Fruit fly (Drosophila melanogaster) whole organism, embryonic: ENCODE data around the gene CG13012.

ENCODE experiments used
- Adf1 ChIP-seq: fragments of 200-800 bp; sonication (Bioruptor generic); IDR thresholded peaks from 2 replicates; pipeline ENCODE4 v1.3.6; 2022; ENCODE audit warnings: missing biosample characterization, missing genetic modification characterization
- CG12769 ChIP-seq: fragments of 200-800 bp; sonication (Bioruptor generic); optimal IDR thresholded peaks from 2 replicates; lab custom pipeline; 2019; ENCODE audit warnings: missing biosample characterization, mild to moderate bottlenecking, missing genetic modification characterization, moderate library complexity
- CG12942 ChIP-seq: fragments of 200-800 bp; sonication (Bioruptor generic); optimal IDR thresholded peaks from 3 replicates; lab custom pipeline; 2016; ENCODE audit warnings: missing biosample characterization, missing genetic modification characterization
- CG1603 ChIP-seq: fragments of 200-800 bp; sonication (Bioruptor generic); optimal IDR thresholded peaks from 2 replicates; lab custom pipeline; 2019; ENCODE audit warnings: missing biosample characterization, mild to moderate bottlenecking, missing genetic modification characterization, moderate library complexity
- CG16863 ChIP-seq: fragments of 200-800 bp; sonication (Bioruptor generic); optimal IDR thresholded peaks from 3 replicates; lab custom pipeline; 2016; ENCODE audit warnings: missing biosample characterization, missing genetic modification characterization
- CG17912 ChIP-seq: fragments of 200-800 bp; sonication (Bioruptor generic); optimal IDR thresholded peaks from 2 replicates; lab custom pipeline; 2018; ENCODE audit warnings: missing biosample characterization, mild to moderate bottlenecking, missing genetic modification characterization
- CG18011 ChIP-seq: fragments of 200-800 bp; sonication (Bioruptor generic); optimal IDR thresholded peaks from 2 replicates; lab custom pipeline; 2017; ENCODE audit warnings: missing biosample characterization, missing genetic modification characterization, mild to moderate bottlenecking, moderate library complexity, missing genotype
- CG18476 ChIP-seq: fragments of 200-800 bp; sonication (Bioruptor generic); optimal IDR thresholded peaks from 2 replicates; lab custom pipeline; 2016; ENCODE audit warnings: missing biosample characterization, mild to moderate bottlenecking, missing genetic modification characterization
- CG31224 ChIP-seq: fragments of 200-800 bp; sonication (Bioruptor generic); IDR thresholded peaks from 2 replicates; pipeline ENCODE4 v1.3.6; 2022; ENCODE audit warnings: missing biosample characterization, missing genetic modification characterization
- CG4360 ChIP-seq: fragments of 200-800 bp; sonication (Bioruptor generic); IDR thresholded peaks from 2 replicates; pipeline ENCODE4 v1.3.6; 2022; ENCODE audit warnings: missing biosample characterization, missing genetic modification characterization
- CG4404 ChIP-seq: fragments of 200-800 bp; sonication (Bioruptor generic); IDR thresholded peaks from 2 replicates; pipeline ENCODE4 v1.3.6; 2022; ENCODE audit warnings: missing biosample characterization, missing genetic modification characterization
- CG7556 ChIP-seq: fragments of 200-800 bp; sonication (Bioruptor generic); optimal IDR thresholded peaks from 2 replicates; lab custom pipeline; 2017; ENCODE audit warnings: missing biosample characterization, mild to moderate bottlenecking, missing genetic modification characterization
- CG7963 ChIP-seq: fragments of 200-800 bp; sonication (Bioruptor generic); IDR thresholded peaks from 3 replicates; pipeline ENCODE4 v1.3.6; 2022; ENCODE audit warnings: missing biosample characterization, missing genetic modification characterization; ENCODE audit not compliant: partially characterized antibody
- CG8359 ChIP-seq: fragments of 200-800 bp; sonication (Bioruptor generic); optimal IDR thresholded peaks from 2 replicates; lab custom pipeline; 2017; ENCODE audit warnings: missing biosample characterization, mild to moderate bottlenecking, missing genetic modification characterization, borderline replicate concordance
- Dbx ChIP-seq: fragments of 200-800 bp; sonication (Bioruptor generic); IDR thresholded peaks from 3 replicates; pipeline ENCODE4 v1.3.6; 2022; ENCODE audit warnings: missing biosample characterization, missing genetic modification characterization
- Drgx ChIP-seq: fragments of 200-800 bp; sonication (Bioruptor generic); IDR thresholded peaks from 2 replicates; pipeline ENCODE4 v1.3.6; 2022; ENCODE audit warnings: missing biosample characterization, missing genetic modification characterization
- E2f1 ChIP-seq: fragments of 200-800 bp; sonication (Bioruptor generic); IDR thresholded peaks from 2 replicates; pipeline ENCODE4 v1.3.6; 2022; ENCODE audit warnings: missing biosample characterization, missing genetic modification characterization
- ERR ChIP-seq: fragments of 200-800 bp; sonication (Bioruptor generic); optimal IDR thresholded peaks from 2 replicates; lab custom pipeline; 2016; ENCODE audit warnings: missing biosample characterization, missing genetic modification characterization
- Fer3 ChIP-seq: fragments of 200-800 bp; sonication (Bioruptor generic); optimal IDR thresholded peaks from 2 replicates; lab custom pipeline; 2018; ENCODE audit warnings: missing biosample characterization, mild to moderate bottlenecking, missing genetic modification characterization, moderate library complexity
- Max ChIP-seq: fragments of 200-800 bp; sonication (Bioruptor generic); optimal IDR thresholded peaks from 2 replicates; lab custom pipeline; 2016; ENCODE audit warnings: missing biosample characterization, mild to moderate bottlenecking, missing genetic modification characterization
- Rfx ChIP-seq: fragments of 200-800 bp; sonication (Bioruptor generic); IDR thresholded peaks from 2 replicates; pipeline ENCODE4 v1.3.6; 2022; ENCODE audit warnings: missing biosample characterization, missing genetic modification characterization
- Six4 ChIP-seq: fragments of 200-800 bp; sonication (Bioruptor generic); optimal IDR thresholded peaks from 2 replicates; lab custom pipeline; 2016; ENCODE audit warnings: missing biosample characterization, missing genetic modification characterization
- Stat92E ChIP-seq, 3 experiments: fragments of >200 bp in 2 of 3; fragments of 200-800 bp in 1 of 3; sonication (Bioruptor generic) in 1 of 3; optimal IDR thresholded peaks; 2 replicates each; lab custom pipeline; 2017 to 2019; ENCODE audit warnings: missing biosample characterization in 3 of 3, missing genetic modification characterization in 3 of 3, mild to moderate bottlenecking in 1 of 3, moderate library complexity in 1 of 3
- TFAM ChIP-seq: fragments of 200-800 bp; sonication (Bioruptor generic); optimal IDR thresholded peaks from 2 replicates; lab custom pipeline; 2017; ENCODE audit warnings: missing biosample characterization, missing genetic modification characterization, inconsistent platforms
- Taf1 ChIP-seq: fragments of 200-800 bp; sonication (Bioruptor generic); IDR thresholded peaks from 2 replicates; pipeline ENCODE4 v1.3.6; 2022; ENCODE audit warnings: missing biosample characterization, missing genetic modification characterization
- bbx ChIP-seq: fragments of 200-800 bp; sonication (Bioruptor generic); IDR thresholded peaks from 2 replicates; pipeline ENCODE4 v1.3.6; 2022; ENCODE audit warnings: missing biosample characterization, missing genetic modification characterization; ENCODE audit not compliant: partially characterized antibody
- bigmax ChIP-seq: fragments of 200-800 bp; sonication (Bioruptor generic); optimal IDR thresholded peaks from 2 replicates; lab custom pipeline; 2018; ENCODE audit warnings: missing biosample characterization, mild to moderate bottlenecking, missing genetic modification characterization
- crp ChIP-seq, 2 experiments: fragments of 200-800 bp; sonication (Bioruptor generic); optimal IDR thresholded peaks; 2 replicates in 1 of 2; 3 replicates in 1 of 2; lab custom pipeline; 2017; ENCODE audit warnings: missing biosample characterization in 2 of 2, missing genetic modification characterization in 2 of 2, mild to moderate bottlenecking in 1 of 2, moderate library complexity in 1 of 2
- dan ChIP-seq: fragments of 200-800 bp; sonication (Bioruptor generic); IDR thresholded peaks from 2 replicates; pipeline ENCODE4 v1.3.6; 2022; ENCODE audit warnings: missing biosample characterization, missing genetic modification characterization
- fd64A ChIP-seq: fragments of 200-800 bp; sonication (Bioruptor generic); optimal IDR thresholded peaks from 3 replicates; lab custom pipeline; 2018; ENCODE audit warnings: missing biosample characterization, mild to moderate bottlenecking, missing genetic modification characterization
- fru ChIP-seq: fragments of >200 bp; optimal IDR thresholded peaks from 2 replicates; lab custom pipeline; 2017
- inv ChIP-seq: fragments of 200-800 bp; sonication (Bioruptor generic); IDR thresholded peaks from 2 replicates; pipeline ENCODE4 v1.3.6; 2022; ENCODE audit warnings: missing biosample characterization, missing genetic modification characterization; ENCODE audit not compliant: partially characterized antibody
- jumu ChIP-seq: fragments of 200-800 bp; sonication (Bioruptor generic); optimal IDR thresholded peaks from 3 replicates; lab custom pipeline; 2016; ENCODE audit warnings: missing biosample characterization, missing genetic modification characterization
- lola ChIP-seq, 3 experiments: fragments of >200 bp in 2 of 3; fragments of 200-800 bp in 1 of 3; sonication (Bioruptor generic) in 1 of 3; optimal IDR thresholded peaks; 2 replicates each; lab custom pipeline; 2017 to 2019; ENCODE audit warnings: missing biosample characterization in 3 of 3, missing genetic modification characterization in 3 of 3, mild to moderate bottlenecking in 1 of 3, moderate library complexity in 1 of 3
- mld ChIP-seq: fragments of 200-800 bp; sonication (Bioruptor generic); IDR thresholded peaks from 3 replicates; pipeline ENCODE4 v1.3.6; 2022; ENCODE audit warnings: missing biosample characterization, missing genetic modification characterization; ENCODE audit not compliant: partially characterized antibody
- nau ChIP-seq: fragments of 200-800 bp; sonication (Bioruptor generic); optimal IDR thresholded peaks from 3 replicates; lab custom pipeline; 2017; ENCODE audit warnings: missing biosample characterization, mild to moderate bottlenecking, missing genetic modification characterization, missing genetic modification reagents
- pho ChIP-seq: fragments of 200-800 bp; sonication (Bioruptor generic); optimal IDR thresholded peaks from 2 replicates; lab custom pipeline; 2016; ENCODE audit warnings: missing biosample characterization, missing genetic modification characterization
- pnt ChIP-seq: fragments of 200-800 bp; sonication (Bioruptor generic); optimal IDR thresholded peaks from 3 replicates; lab custom pipeline; 2016; ENCODE audit warnings: missing biosample characterization, missing genetic modification characterization
- pros ChIP-seq: fragments of 200-800 bp; sonication (Bioruptor generic); optimal IDR thresholded peaks from 3 replicates; lab custom pipeline; 2019; ENCODE audit warnings: missing biosample characterization, mild to moderate bottlenecking, missing genetic modification characterization, moderate library complexity
- ranshi ChIP-seq: fragments of 200-800 bp; sonication (Bioruptor generic); IDR thresholded peaks from 2 replicates; pipeline ENCODE4 v1.3.6; 2022; ENCODE audit warnings: missing biosample characterization, missing genetic modification characterization
- repo ChIP-seq: fragments of 200-800 bp; sonication (Bioruptor generic); optimal IDR thresholded peaks from 2 replicates; lab custom pipeline; 2016; ENCODE audit warnings: missing biosample characterization, missing genetic modification characterization
- rib ChIP-seq: fragments of 200-800 bp; sonication (Bioruptor generic); IDR thresholded peaks from 2 replicates; pipeline ENCODE4 v1.3.6; 2022; ENCODE audit warnings: missing biosample characterization, missing genetic modification characterization
- scrt ChIP-seq: fragments of 200-800 bp; sonication (Bioruptor generic); optimal IDR thresholded peaks from 2 replicates; lab custom pipeline; 2018; ENCODE audit warnings: missing biosample characterization, mild to moderate bottlenecking, missing genetic modification characterization, moderate library complexity
- toy ChIP-seq: fragments of 200-800 bp; sonication (Bioruptor generic); IDR thresholded peaks from 2 replicates; pipeline ENCODE4 v1.3.6; 2022; ENCODE audit warnings: missing biosample characterization, missing genetic modification characterization
- twi ChIP-seq: fragments of 200-800 bp; optimal IDR thresholded peaks from 2 replicates; lab custom pipeline; 2019; ENCODE audit warnings: missing biosample characterization, mild to moderate bottlenecking, missing genetic modification characterization, moderate library complexity
- usp ChIP-seq: fragments of >200 bp; optimal IDR thresholded peaks from 2 replicates; lab custom pipeline; 2017; ENCODE audit warnings: missing biosample characterization, missing genetic modification characterization
- vfl ChIP-seq: fragments of 200-800 bp; sonication (Bioruptor generic); optimal IDR thresholded peaks from 2 replicates; lab custom pipeline; 2016; ENCODE audit warnings: missing biosample characterization, missing genetic modification characterization
- zen2 ChIP-seq: fragments of 200-800 bp; sonication (Bioruptor generic); IDR thresholded peaks from 3 replicates; pipeline ENCODE4 v1.3.6; 2022; ENCODE audit warnings: missing biosample characterization, missing genetic modification characterization; ENCODE audit not compliant: partially characterized antibody

Gene CG13012

dm6 chrX:16723203-16724173 lies 46.9 kb upstream of the CG13012 start (continued):
- TF ChIP-seq ranshi (GFP tag; lab: Robert Waterston, UW) (no peak), Max (GFP tag; lab: Kevin White, UChicago) (peak; percentile 8), ERR (GFP tag; lab: Kevin White, UChicago) (peak; percentile 2), rib (GFP tag; lab: Robert Waterston, UW) (0 out of 2 replicates have a peak, but pooled peaks have one; percentile 13), Adf1 (GFP tag; lab: Robert Waterston, UW) (peak; percentile 97), bbx (GFP tag; lab: Robert Waterston, UW) (no peak), crp (GFP tag; optimal IDR thresholded peaks at IDR 0.05; lab: Kevin White, UChicago) (peak in 1 of 2 experiments; percentile 63), usp (GFP tag; lab: Kevin White, UChicago) (no peak), pros (GFP tag; lab: Kevin White, UChicago) (no peak), jumu (GFP tag; lab: Kevin White, UChicago) (no peak), Stat92E (GFP tag; optimal IDR thresholded peaks at IDR 0.05; lab: Kevin White, UChicago) (no peak), vfl (GFP tag; lab: Kevin White, UChicago) (peak; percentile 37), pho (GFP tag; lab: Kevin White, UChicago) (peak; percentile 58), CG12769 (tag; lab: Kevin White, UChicago) (peak; percentile 38), TFAM (GFP tag; lab: Kevin White, UChicago) (no peak), Rfx (GFP tag; lab: Robert Waterston, UW) (peak; percentile 75), CG4360 (GFP tag; lab: Robert Waterston, UW) (peak; percentile 95), CG8359 (GFP tag; lab: Kevin White, UChicago) (no peak), CG18476 (peak; percentile 6), CG1603 (tag; lab: Kevin White, UChicago) (no peak), CG12942 (GFP tag; lab: Kevin White, UChicago) (peak; percentile 27), mld (GFP tag; lab: Robert Waterston, UW) (no peak), bigmax (GFP tag; lab: Kevin White, UChicago) (no peak), Taf1 (GFP tag; lab: Robert Waterston, UW) (peak; percentile 30; the same call in 1 of the 2 replicates), repo (GFP tag; lab: Kevin White, UChicago) (no peak), lola (GFP tag; optimal IDR thresholded peaks at IDR 0.05; lab: Kevin White, UChicago) (peak in 1 of 3 experiments; percentile 71), fru (no peak), CG4404 (GFP tag; lab: Robert Waterston, UW) (peak; percentile 28; the same call in 1 of the 2 replicates), dan (GFP tag; lab: Robert Waterston, UW) (no peak), CG16863 (GFP tag; lab: Kevin White, UChicago) (peak; percentile 19), nau (GFP tag; lab: Kevin White, UChicago) (peak; percentile 12), zen2 (no peak), Drgx (GFP tag; lab: Robert Waterston, UW) (peak; percentile 61; the same call in 1 of the 2 replicates), inv (no peak), scrt (GFP tag; lab: Kevin White, UChicago) (peak; percentile 24), Six4 (peak; percentile 8), toy (GFP tag; lab: Robert Waterston, UW) (no peak), Fer3 (tag; lab: Kevin White, UChicago) (peak; percentile 58), E2f1 (GFP tag; lab: Robert Waterston, UW) (peak; percentile 68), fd64A (GFP tag; lab: Kevin White, UChicago) (no peak), twi (tag; lab: Kevin White, UChicago) (peak; percentile 57), CG7963 (no peak), Dbx (peak; percentile 40; the same call in 1 of the 3 replicates), pnt (GFP tag; lab: Kevin White, UChicago) (no peak), CG17912 (no peak), CG7556 (GFP tag; lab: Kevin White, UChicago) (peak; percentile 88), CG31224 (GFP tag; lab: Robert Waterston, UW) (peak; percentile 35), CG18011 (GFP tag; lab: Kevin White, UChicago) (peak; percentile 48)
